Worm (Caenorhabditis elegans) whole organism, young adult: ENCODE measurements around the gene C52E4.7.

Experiments used
- C06A6.2 ChIP-seq: fragments of 200-800 bp; sonication (Bioruptor generic); conservative IDR thresholded peaks from 2 replicates; pipeline ENCODE4 v1.3.6; 2022; ENCODE audit warnings: missing genetic modification characterization, missing compliant biosample characterization
- D2030.7 ChIP-seq: fragments of 200-800 bp; sonication (Bioruptor generic); IDR thresholded peaks from 2 replicates; pipeline ENCODE4 v1.3.6; 2022; ENCODE audit warnings: missing genetic modification reagents, missing genetic modification characterization, missing compliant biosample characterization
- F10E7.11 ChIP-seq: sonication (generic microtip); optimal IDR thresholded peaks from 2 replicates; lab custom pipeline; 2017; ENCODE audit warnings: mild to moderate bottlenecking, missing genetic modification characterization, moderate library complexity, missing compliant biosample characterization
- F23B12.7 ChIP-seq: sonication (generic microtip); optimal IDR thresholded peaks from 2 replicates; lab custom pipeline; 2017; ENCODE audit warnings: missing genetic modification characterization, mild to moderate bottlenecking, missing compliant biosample characterization, antibody characterized with exemption, moderate library complexity; ENCODE audit not compliant: insufficient read depth
- F39B2.1 ChIP-seq: fragments of 200-800 bp; sonication (Bioruptor generic); IDR thresholded peaks from 2 replicates; pipeline ENCODE4 v1.3.6; 2022; ENCODE audit warnings: missing genetic modification reagents, missing genetic modification characterization, missing compliant biosample characterization
- Y53F4B.3 ChIP-seq: fragments of 200-800 bp; sonication (Bioruptor generic); IDR thresholded peaks from 2 replicates; pipeline ENCODE4 v1.3.6; 2022; ENCODE audit warnings: missing genetic modification reagents, missing genetic modification characterization, missing compliant biosample characterization
- Y67H2A.10 ChIP-seq: fragments of 200-800 bp; sonication (Bioruptor generic); conservative IDR thresholded peaks from 2 replicates; pipeline ENCODE4 v1.3.6; 2022; ENCODE audit warnings: missing genetic modification reagents, missing genetic modification characterization, missing compliant biosample characterization
- Y95B8A.8 ChIP-seq: fragments of 200-800 bp; sonication (Bioruptor generic); IDR thresholded peaks from 2 replicates; pipeline ENCODE4 v1.3.6; 2022; ENCODE audit warnings: missing genetic modification reagents, missing genetic modification characterization, missing compliant biosample characterization
- akir-1 ChIP-seq: fragments of 200-800 bp; sonication (Bioruptor generic); optimal IDR thresholded peaks from 2 replicates; lab custom pipeline; 2018; ENCODE audit warnings: mild to moderate bottlenecking, missing genetic modification characterization, moderate library complexity, missing compliant biosample characterization
- ama-1 ChIP-seq, 3 experiments: fragments of 150-350 bp in 1 of 3; sonication (generic microtip) in 2 of 3; optimal IDR thresholded peaks; 2 replicates each; lab custom pipeline; 2014 to 2018; ENCODE audit warnings: missing biosample characterization in 2 of 3, missing genetic modification characterization in 2 of 3, missing genetic modification reagents in 2 of 3
- aptf-3 ChIP-seq: fragments of 200-800 bp; sonication (Bioruptor generic); IDR thresholded peaks from 2 replicates; pipeline ENCODE4 v1.3.6; 2022; ENCODE audit warnings: missing genetic modification characterization, missing compliant biosample characterization
- attf-3 ChIP-seq: fragments of 200-800 bp; sonication (Bioruptor generic); conservative IDR thresholded peaks from 2 replicates; pipeline ENCODE4 v1.3.6; 2022; ENCODE audit warnings: missing genetic modification reagents, missing genetic modification characterization, missing compliant biosample characterization
- attf-6 ChIP-seq: fragments of 200-800 bp; sonication (Bioruptor generic); IDR thresholded peaks from 2 replicates; pipeline ENCODE4 v1.3.6; 2022; ENCODE audit warnings: missing genetic modification reagents, missing genetic modification characterization, missing compliant biosample characterization
- ccch-3 ChIP-seq: fragments of 200-800 bp; sonication (Bioruptor generic); optimal IDR thresholded peaks from 2 replicates; lab custom pipeline; 2018; ENCODE audit warnings: mild to moderate bottlenecking, missing genetic modification characterization, missing compliant biosample characterization
- ceh-27 ChIP-seq: fragments of 200-800 bp; sonication (Bioruptor generic); optimal IDR thresholded peaks from 2 replicates; lab custom pipeline; 2018; ENCODE audit warnings: mild to moderate bottlenecking, missing genetic modification characterization, moderate library complexity, missing compliant biosample characterization
- dox-1 ChIP-seq: fragments of 200-800 bp; sonication (Bioruptor generic); IDR thresholded peaks from 2 replicates; pipeline ENCODE4 v1.3.6; 2022; ENCODE audit warnings: missing genetic modification reagents, missing genetic modification characterization, missing compliant biosample characterization
- hlh-26 ChIP-seq: fragments of 200-800 bp; sonication (Bioruptor generic); conservative IDR thresholded peaks from 2 replicates; pipeline ENCODE4 v1.3.6; 2022; ENCODE audit warnings: missing genetic modification reagents, missing genetic modification characterization, missing compliant biosample characterization
- hmg-1.2 ChIP-seq: fragments of 200-800 bp; sonication (Bioruptor generic); IDR thresholded peaks from 2 replicates; pipeline ENCODE4 v1.3.6; 2022; ENCODE audit warnings: missing genetic modification reagents, missing genetic modification characterization, missing compliant biosample characterization
- hsf-1 ChIP-seq: fragments of 200-800 bp; sonication (Bioruptor generic); IDR thresholded peaks from 2 replicates; pipeline ENCODE4 v1.3.6; 2022; ENCODE audit warnings: missing genetic modification reagents, missing genetic modification characterization, missing compliant biosample characterization
- lin-26 ChIP-seq: fragments of 200-800 bp; sonication (Bioruptor generic); IDR thresholded peaks from 2 replicates; pipeline ENCODE4 v1.3.6; 2022; ENCODE audit warnings: missing genetic modification reagents, missing genetic modification characterization, missing compliant biosample characterization
- lin-35 ChIP-seq, 3 experiments: fragments of 150-350 bp in 2 of 3; sonication (generic microtip) in 1 of 3; optimal IDR thresholded peaks; 2 replicates each; lab custom pipeline; 2014 to 2018; ENCODE audit warnings: missing biosample characterization in 3 of 3, missing genetic modification characterization in 3 of 3, missing genetic modification reagents in 3 of 3
- lir-1 ChIP-seq: fragments of 200-800 bp; sonication (Bioruptor generic); conservative IDR thresholded peaks from 2 replicates; pipeline ENCODE4 v1.3.6; 2022; ENCODE audit warnings: missing genetic modification reagents, missing genetic modification characterization, missing compliant biosample characterization
- lsy-27 ChIP-seq: sonication (generic microtip); optimal IDR thresholded peaks from 2 replicates; lab custom pipeline; 2017; ENCODE audit warnings: missing genetic modification characterization, mild to moderate bottlenecking, missing compliant biosample characterization, antibody characterized with exemption, missing genotype, borderline replicate concordance; ENCODE audit not compliant: insufficient read depth
- madf-3 ChIP-seq: fragments of 200-800 bp; sonication (Bioruptor generic); IDR thresholded peaks from 2 replicates; pipeline ENCODE4 v1.3.6; 2022; ENCODE audit warnings: missing genetic modification reagents, missing genetic modification characterization, missing compliant biosample characterization
- madf-8 ChIP-seq: fragments of 200-800 bp; sonication (Bioruptor generic); conservative IDR thresholded peaks from 2 replicates; pipeline ENCODE4 v1.3.6; 2022; ENCODE audit warnings: missing genetic modification reagents, missing genetic modification characterization, missing compliant biosample characterization
- mcd-1 ChIP-seq: fragments of 200-800 bp; sonication (Bioruptor generic); IDR thresholded peaks from 2 replicates; pipeline ENCODE4 v1.3.6; 2022; ENCODE audit warnings: missing genetic modification reagents, missing genetic modification characterization, missing compliant biosample characterization
- nhr-179 ChIP-seq: sonication (generic microtip); optimal IDR thresholded peaks from 2 replicates; lab custom pipeline; 2016; ENCODE audit warnings: mild to moderate bottlenecking, missing genetic modification characterization, missing compliant biosample characterization
- nhr-27 ChIP-seq: fragments of 200-800 bp; sonication (Bioruptor generic); optimal IDR thresholded peaks from 2 replicates; lab custom pipeline; 2018; ENCODE audit warnings: mild to moderate bottlenecking, missing genetic modification characterization, moderate library complexity, missing compliant biosample characterization
- pbrm-1 ChIP-seq: fragments of 200-800 bp; sonication (Bioruptor generic); IDR thresholded peaks from 2 replicates; pipeline ENCODE4 v1.3.6; 2022; ENCODE audit warnings: missing genetic modification reagents, missing genetic modification characterization, missing compliant biosample characterization
- rcor-1 ChIP-seq: fragments of 200-800 bp; sonication (Bioruptor generic); IDR thresholded peaks from 2 replicates; pipeline ENCODE4 v1.3.6; 2022; ENCODE audit warnings: missing genetic modification reagents, missing genetic modification characterization, missing compliant biosample characterization
- rec-8 ChIP-seq, 2 experiments: sonication (generic microtip); optimal IDR thresholded peaks; 2 replicates each; lab custom pipeline; 2016; ENCODE audit warnings: mild to moderate bottlenecking in 2 of 2, missing genetic modification characterization in 2 of 2, missing genetic modification reagents in 2 of 2, missing genotype in 2 of 2, missing biosample characterization in 1 of 2, missing compliant biosample characterization in 1 of 2, moderate library complexity in 1 of 2
- repo-1 ChIP-seq: sonication (generic microtip); optimal IDR thresholded peaks from 2 replicates; lab custom pipeline; 2017; ENCODE audit warnings: mild to moderate bottlenecking, missing genetic modification characterization, missing compliant biosample characterization
- rpc-1 ChIP-seq, 2 experiments: fragments of 150-350 bp in 1 of 2; sonication (generic microtip) in 1 of 2; optimal IDR thresholded peaks; 2 replicates each; lab custom pipeline; 2014 to 2018; ENCODE audit warnings: missing biosample characterization in 1 of 2, missing genetic modification characterization in 1 of 2, missing genetic modification reagents in 1 of 2, missing genotype in 1 of 2
- snpc-1.1 ChIP-seq: sonication (generic microtip); optimal IDR thresholded peaks from 2 replicates; lab custom pipeline; 2017; ENCODE audit warnings: missing genetic modification characterization, mild to moderate bottlenecking, missing compliant biosample characterization, antibody characterized with exemption, moderate library complexity, missing genotype, missing genetic modification reagents; ENCODE audit not compliant: insufficient read depth
- somi-1 ChIP-seq: fragments of 200-800 bp; sonication (Bioruptor generic); optimal IDR thresholded peaks from 2 replicates; lab custom pipeline; 2018; ENCODE audit warnings: mild to moderate bottlenecking, missing genetic modification characterization, missing compliant biosample characterization
- sptf-2 ChIP-seq: fragments of 200-800 bp; sonication (Bioruptor generic); optimal IDR thresholded peaks from 2 replicates; lab custom pipeline; 2018; ENCODE audit warnings: mild to moderate bottlenecking, missing genetic modification characterization, missing compliant biosample characterization
- tbx-9 ChIP-seq: sonication (generic microtip); optimal IDR thresholded peaks from 2 replicates; lab custom pipeline; 2016; ENCODE audit warnings: borderline replicate concordance, missing genetic modification characterization, inconsistent platforms, missing compliant biosample characterization
- tlf-1 ChIP-seq: fragments of 200-800 bp; sonication (Bioruptor generic); optimal IDR thresholded peaks from 2 replicates; lab custom pipeline; 2018; ENCODE audit warnings: mild to moderate bottlenecking, missing genetic modification characterization, missing compliant biosample characterization
- unc-62 ChIP-seq: fragments of 150-350 bp; optimal IDR thresholded peaks from 2 replicates; lab custom pipeline; 2014; ENCODE audit warnings: missing biosample characterization, missing genetic modification reagents, missing genetic modification characterization
- zfh-2 ChIP-seq: fragments of 200-800 bp; sonication (Bioruptor generic); conservative IDR thresholded peaks from 2 replicates; pipeline ENCODE4 v1.3.6; 2022; ENCODE audit warnings: missing genetic modification reagents, missing genetic modification characterization, missing compliant biosample characterization
- ztf-26 ChIP-seq: sonication (generic microtip); optimal IDR thresholded peaks from 2 replicates; lab custom pipeline; 2017; ENCODE audit warnings: missing genetic modification characterization, missing compliant biosample characterization
- ztf-6 ChIP-seq: fragments of 200-800 bp; sonication (Bioruptor generic); IDR thresholded peaks from 2 replicates; pipeline ENCODE4 v1.3.6; 2022; ENCODE audit warnings: missing genetic modification reagents, missing genetic modification characterization, missing compliant biosample characterization

Gene C52E4.7

DNA sequence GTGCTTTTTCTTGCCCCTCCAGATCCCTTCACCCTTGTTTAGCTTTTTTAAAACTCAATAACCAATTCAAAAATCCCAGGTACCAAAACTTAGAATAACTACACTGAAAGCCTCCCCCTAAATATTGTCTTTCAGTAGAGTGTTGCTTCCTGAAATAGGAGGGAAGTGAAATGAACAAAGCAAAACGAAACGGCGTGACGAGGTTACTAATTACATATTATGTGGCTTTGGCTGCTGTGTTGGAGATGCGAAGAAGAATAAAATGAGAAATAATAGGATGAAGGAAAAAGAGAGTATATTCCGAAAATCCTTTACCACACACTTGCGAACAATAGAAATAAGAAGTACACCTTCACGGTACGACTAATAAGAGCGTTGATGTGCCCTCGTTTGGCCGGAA is 42.0 kb downstream of the C52E4.7 start:
- TF ChIP-seq madf-8 (GFP tag; lab: Robert Waterston, UW) (no peak), dox-1 (GFP tag; lab: Robert Waterston, UW) (no peak), ceh-27 (GFP tag; lab: Kevin White, UChicago) (no peak), ccch-3 (no peak), rec-8 (tag; optimal IDR thresholded peaks at IDR 0.05; lab: Kevin White, UChicago) (no peak), lin-26 (GFP tag; lab: Robert Waterston, UW) (no peak), madf-3 (GFP tag; lab: Robert Waterston, UW) (peak; percentile 44; the same call in 1 of the 2 replicates), nhr-179 (tag; lab: Kevin White, UChicago) (no peak)

- TF ChIP-seq hsf-1 (GFP tag; lab: Robert Waterston, UW) (no peak), unc-62 (no peak), lin-35 (GFP tag; optimal IDR thresholded peaks at IDR 0.05; lab: Kevin White, UChicago) (no peak), tlf-1 (GFP tag; lab: Kevin White, UChicago) (no peak), C06A6.2 (no peak), ztf-6 (no peak), repo-1 (tag; lab: Kevin White, UChicago) (no peak)
Observed at ce11 chrV:12037889-12038288, 43.8 kb downstream of the C52E4.7 start.

- TF ChIP-seq pbrm-1 = no peak
- no peak for TF ChIP-seq hlh-26
- no peak for TF ChIP-seq hsf-1 (GFP tag; lab: Robert Waterston, UW)
- no peak for TF ChIP-seq attf-3 (GFP tag; lab: Robert Waterston, UW)
- no peak for TF ChIP-seq F39B2.1 (GFP tag; lab: Robert Waterston, UW)
- no peak for TF ChIP-seq attf-6 (GFP tag; lab: Robert Waterston, UW)
- no peak for TF ChIP-seq lir-1 (GFP tag; lab: Robert Waterston, UW)
- no peak for TF ChIP-seq Y95B8A.8 (GFP tag; lab: Robert Waterston, UW)
- no peak for TF ChIP-seq lsy-27
- no peak for TF ChIP-seq Y53F4B.3 (GFP tag; lab: Robert Waterston, UW)
- TF ChIP-seq ama-1 (optimal IDR thresholded peaks at IDR 0.05; lab: Kevin White, UChicago) = no peak
- no peak for TF ChIP-seq ama-1 (GFP tag; optimal IDR thresholded peaks at IDR 0.05; lab: Kevin White, UChicago)
- no peak for TF ChIP-seq rcor-1 (GFP tag; lab: Robert Waterston, UW)
- no peak for TF ChIP-seq snpc-1.1 (tag; lab: Kevin White, UChicago)
- TF ChIP-seq hmg-1.2 = no peak
- no peak for TF ChIP-seq nhr-27 (tag; lab: Kevin White, UChicago)
- no peak for TF ChIP-seq rec-8 (tag; optimal IDR thresholded peaks at IDR 0.05; lab: Kevin White, UChicago)
- no peak for TF ChIP-seq F23B12.7 (tag; lab: Kevin White, UChicago)
Observed at ce11 chrV:12038317-12038716, 44.2 kb downstream of the C52E4.7 start.

DNA sequence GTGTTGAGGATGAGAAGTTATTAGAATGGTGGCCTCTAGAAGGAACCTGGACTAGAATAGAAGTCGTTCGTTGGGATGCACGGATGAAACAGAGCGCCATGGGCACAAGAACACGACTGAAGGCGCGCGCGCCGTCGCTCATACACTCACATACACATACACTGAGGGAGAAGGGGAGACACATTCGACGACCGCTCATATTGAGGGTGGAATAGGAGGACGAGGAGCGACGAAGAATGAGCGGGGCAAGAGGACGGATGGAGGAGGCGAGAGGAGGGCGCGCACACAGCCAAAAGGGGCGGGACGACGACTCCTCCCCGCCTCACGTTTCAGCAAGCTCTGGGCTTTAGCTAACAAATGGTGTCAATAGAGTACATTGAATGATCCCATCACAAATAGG is 44.7 kb downstream of the C52E4.7 start:
- TF ChIP-seq aptf-3 (no peak), akir-1 (GFP tag; lab: Kevin White, UChicago) (no peak), F39B2.1 (GFP tag; lab: Robert Waterston, UW) (no peak), rpc-1 (optimal IDR thresholded peaks at IDR 0.05; lab: Kevin White, UChicago) (no peak), rpc-1 (tag; optimal IDR thresholded peaks at IDR 0.05; lab: Kevin White, UChicago) (no peak), sptf-2 (peak; percentile 60), rcor-1 (GFP tag; lab: Robert Waterston, UW) (0 out of 2 replicates have a peak, but pooled peaks have one; percentile 25), ztf-26 (tag; lab: Kevin White, UChicago) (no peak), tbx-9 (tag; lab: Kevin White, UChicago) (no peak), mcd-1 (GFP tag; lab: Robert Waterston, UW) (peak; percentile 42), zfh-2 (GFP tag; lab: Robert Waterston, UW) (peak; percentile 95), Y67H2A.10 (GFP tag; lab: Robert Waterston, UW) (no peak), somi-1 (GFP tag; lab: Kevin White, UChicago) (no peak), attf-3 (GFP tag; lab: Robert Waterston, UW) (no peak), D2030.7 (GFP tag; lab: Robert Waterston, UW) (no peak), F10E7.11 (tag; lab: Kevin White, UChicago) (no peak), ama-1 (optimal IDR thresholded peaks at IDR 0.05; lab: Kevin White, UChicago) (peak; percentile 57), ama-1 (GFP tag; optimal IDR thresholded peaks at IDR 0.05; lab: Kevin White, UChicago) (no peak), nhr-179 (tag; lab: Kevin White, UChicago) (no peak), hlh-26 (no peak), unc-62 (no peak)
